Worm (Caenorhabditis elegans) whole organism, L3 larva: ENCODE results near the gene nfyb-1.
"Not testable (repeated sequence)": the region's sequence is repeated elsewhere in the genome, so short reads cannot be mapped to it uniquely, and the experiment has no call there.

Experiments used
- ZK546.5 ChIP-seq: sonication (generic microtip); optimal IDR thresholded peaks from 2 replicates; lab custom pipeline; 2017; ENCODE audit warnings: missing biosample characterization, missing genetic modification characterization
- ama-1 ChIP-seq: fragments of 150-350 bp; optimal IDR thresholded peaks from 2 replicates; lab custom pipeline; 2018
- ceh-16 ChIP-seq: sonication (generic microtip); optimal IDR thresholded peaks from 2 replicates; lab custom pipeline; 2017; ENCODE audit warnings: missing biosample characterization, missing genetic modification characterization
- daf-12 ChIP-seq: fragments of 150-350 bp; optimal IDR thresholded peaks from 2 replicates; lab custom pipeline; 2014; ENCODE audit warnings: missing biosample characterization, missing genetic modification reagents, missing genetic modification characterization
- fkh-10 ChIP-seq: sonication (generic microtip); optimal IDR thresholded peaks from 2 replicates; lab custom pipeline; 2017; ENCODE audit warnings: missing biosample characterization, missing genetic modification reagents, missing genetic modification characterization
- mml-1 ChIP-seq: fragments of 150-350 bp; sonication (generic microtip); optimal IDR thresholded peaks from 3 replicates; lab custom pipeline; 2014; ENCODE audit warnings: missing biosample characterization, missing genetic modification characterization
- nfya-1 ChIP-seq: sonication (generic microtip); optimal IDR thresholded peaks from 2 replicates; lab custom pipeline; 2017; ENCODE audit warnings: missing genetic modification characterization, mild to moderate bottlenecking, missing compliant biosample characterization, antibody characterized with exemption, moderate library complexity; ENCODE audit not compliant: insufficient read depth
- nhr-237 ChIP-seq: fragments of 150-350 bp; optimal IDR thresholded peaks from 2 replicates; lab custom pipeline; 2014; ENCODE audit warnings: missing biosample characterization, missing genetic modification characterization
- skn-1 ChIP-seq: fragments of 150-350 bp; optimal IDR thresholded peaks from 2 replicates; lab custom pipeline; 2014; ENCODE audit warnings: missing biosample characterization, missing genetic modification characterization
- tbx-2 ChIP-seq: sonication (generic microtip); optimal IDR thresholded peaks from 2 replicates; lab custom pipeline; 2016; ENCODE audit warnings: mild to moderate bottlenecking, missing genetic modification characterization, missing compliant biosample characterization
- unc-39 ChIP-seq: sonication (generic microtip); optimal IDR thresholded peaks from 4 replicates; lab custom pipeline; 2017; ENCODE audit warnings: missing biosample characterization, missing genetic modification characterization
- ztf-4 ChIP-seq: fragments of 150-350 bp; optimal IDR thresholded peaks from 2 replicates; lab custom pipeline; 2014; ENCODE audit warnings: missing biosample characterization, missing genetic modification characterization

The nfyb-1 gene

DNA sequence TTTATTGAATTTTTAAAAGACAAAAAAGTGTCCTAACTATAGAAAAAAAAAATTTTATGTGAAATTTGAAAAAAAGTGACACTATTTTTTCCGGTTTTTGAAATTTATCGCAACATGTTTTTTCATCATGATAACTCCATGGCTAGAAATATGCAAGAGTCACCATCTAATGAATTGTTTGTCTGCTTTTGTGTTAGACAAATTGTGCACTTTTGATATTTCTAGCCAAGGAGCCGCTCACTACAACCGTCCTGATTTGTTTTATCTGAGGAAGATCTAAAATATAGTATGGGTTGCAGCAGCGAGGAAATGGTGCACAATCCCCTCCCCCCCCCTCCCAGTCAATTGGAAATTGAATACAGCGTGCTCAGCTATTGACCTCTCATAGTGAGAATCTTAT lies 12.5 kb downstream of the nfyb-1 start, which contains the start of gene W10D9.1:
W10D9.1 (plus strand) TSS at position 301 of the 400 bp plus-strand sequence.
- not testable (repeated sequence) for TF ChIP-seq ceh-16 (tag; lab: Kevin White, UChicago); tbx-2; ama-1 (lab: Kevin White, UChicago)

DNA sequence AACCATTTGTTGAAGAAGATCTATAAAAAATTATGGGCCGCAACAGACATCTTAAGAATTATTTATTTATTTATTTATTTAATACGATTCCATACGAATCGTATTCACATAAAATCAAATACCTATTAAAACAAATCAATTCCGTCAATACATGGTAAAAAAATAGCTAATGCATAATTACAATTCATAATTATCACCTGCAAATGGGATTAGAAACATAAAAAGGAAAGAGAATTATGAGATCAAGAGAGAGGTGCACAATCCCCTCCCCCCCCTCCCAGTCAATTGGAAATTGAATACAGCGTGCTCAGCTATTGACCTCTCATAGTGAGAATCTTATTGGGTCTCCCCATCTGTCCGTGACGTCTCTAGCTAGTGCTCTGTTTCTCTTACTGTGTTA lies 26.1 kb downstream of the nfyb-1 start, which contains the start of gene C24H12.1:
C24H12.1 (plus strand) TSS at position 301 of the 400 bp plus-strand sequence.
- TF ChIP-seq mml-1 (tag; lab: Kevin White, UChicago); skn-1; ztf-4 (tag; lab: Kevin White, UChicago): not testable (repeated sequence)

- TF ChIP-seq daf-12 (no peak), nhr-237 (no peak)
Measured at ce11 chrII:437279-437678, 29.9 kb downstream of the nfyb-1 start.

DNA sequence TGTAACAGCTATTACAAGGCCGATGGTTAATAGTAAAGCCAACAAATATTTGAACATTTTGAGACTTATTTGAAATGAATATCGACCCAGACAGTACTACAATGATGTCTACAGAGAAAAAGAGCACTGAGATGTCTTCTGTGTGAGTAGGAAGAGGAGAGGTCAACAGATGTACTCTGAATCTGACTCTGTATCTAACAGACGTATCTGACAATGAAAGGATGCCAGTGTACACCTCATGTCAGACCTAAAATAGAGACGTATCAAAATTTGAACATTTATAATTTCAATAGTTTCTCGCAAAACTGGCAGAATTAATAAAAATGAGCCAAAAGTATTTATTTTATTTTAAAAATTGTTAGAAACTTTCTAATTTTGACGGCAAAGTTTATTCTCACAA lies 44.1 kb downstream of the nfyb-1 start, which contains the start of gene C24H12.8:
C24H12.8 (minus strand) TSS at position 101 of the 400 bp plus-strand sequence.
- TF ChIP-seq nfya-1 = no peak

ce11 chrII:418782-419181 lies 48.4 kb downstream of the nfyb-1 start, which contains the start of gene C24H12.6:
TSS of gene C24H12.6 (minus strand) at chrII:418882.
- no peak for TF ChIP-seq daf-12
- no peak for TF ChIP-seq ZK546.5 (tag; lab: Kevin White, UChicago)
- no peak for TF ChIP-seq ceh-16 (tag; lab: Kevin White, UChicago)
- TF ChIP-seq unc-39 (tag; lab: Kevin White, UChicago) = no peak
- TF ChIP-seq nfya-1 = no peak
- TF ChIP-seq fkh-10 (GFP tag; lab: Kevin White, UChicago) = no peak
